Worm (Caenorhabditis elegans) whole organism, young adult: ENCODE data around the gene Y54G2A.16.

Source experiments
- F23B12.7 ChIP-seq: sonication (generic microtip); optimal IDR thresholded peaks from 2 replicates; lab custom pipeline; 2017; ENCODE audit warnings: missing genetic modification characterization, mild to moderate bottlenecking, missing compliant biosample characterization, antibody characterized with exemption, moderate library complexity; ENCODE audit not compliant: insufficient read depth
- ama-1 ChIP-seq, 3 experiments: fragments of 150-350 bp in 1 of 3; sonication (generic microtip) in 2 of 3; optimal IDR thresholded peaks; 2 replicates each; lab custom pipeline; 2014 to 2018; ENCODE audit warnings: missing biosample characterization in 2 of 3, missing genetic modification characterization in 2 of 3, missing genetic modification reagents in 2 of 3
- ceh-100 ChIP-seq: fragments of 200-800 bp; sonication (Bioruptor generic); IDR thresholded peaks from 2 replicates; pipeline ENCODE4 v1.3.6; 2022; ENCODE audit warnings: missing genetic modification reagents, missing genetic modification characterization, missing compliant biosample characterization
- gei-17 ChIP-seq: fragments of 200-800 bp; sonication (Bioruptor generic); optimal IDR thresholded peaks from 2 replicates; lab custom pipeline; 2018; ENCODE audit warnings: mild to moderate bottlenecking, missing genetic modification characterization, missing compliant biosample characterization
- lsy-27 ChIP-seq: sonication (generic microtip); optimal IDR thresholded peaks from 2 replicates; lab custom pipeline; 2017; ENCODE audit warnings: missing genetic modification characterization, mild to moderate bottlenecking, missing compliant biosample characterization, antibody characterized with exemption, missing genotype, borderline replicate concordance; ENCODE audit not compliant: insufficient read depth
- madf-10 ChIP-seq: sonication (generic microtip); optimal IDR thresholded peaks from 2 replicates; lab custom pipeline; 2016; ENCODE audit warnings: mild to moderate bottlenecking, missing genetic modification characterization, missing compliant biosample characterization
- sea-2 ChIP-seq: fragments of 200-800 bp; sonication (Bioruptor generic); IDR thresholded peaks from 2 replicates; pipeline ENCODE4 v1.3.6; 2022; ENCODE audit warnings: missing genetic modification characterization, missing compliant biosample characterization
- snpc-1.1 ChIP-seq: sonication (generic microtip); optimal IDR thresholded peaks from 2 replicates; lab custom pipeline; 2017; ENCODE audit warnings: missing genetic modification characterization, mild to moderate bottlenecking, missing compliant biosample characterization, antibody characterized with exemption, moderate library complexity, missing genotype, missing genetic modification reagents; ENCODE audit not compliant: insufficient read depth
- unc-62 ChIP-seq: fragments of 150-350 bp; optimal IDR thresholded peaks from 2 replicates; lab custom pipeline; 2014; ENCODE audit warnings: missing biosample characterization, missing genetic modification reagents, missing genetic modification characterization
- xnd-1 ChIP-seq: sonication (generic microtip); optimal IDR thresholded peaks from 2 replicates; lab custom pipeline; 2016; ENCODE audit warnings: missing genotype, missing genetic modification reagents, missing genetic modification characterization, missing compliant biosample characterization
- ztf-3 ChIP-seq: fragments of 200-800 bp; sonication (Bioruptor generic); optimal IDR thresholded peaks from 2 replicates; lab custom pipeline; 2018; ENCODE audit warnings: mild to moderate bottlenecking, missing genetic modification characterization, missing compliant biosample characterization

DNA sequence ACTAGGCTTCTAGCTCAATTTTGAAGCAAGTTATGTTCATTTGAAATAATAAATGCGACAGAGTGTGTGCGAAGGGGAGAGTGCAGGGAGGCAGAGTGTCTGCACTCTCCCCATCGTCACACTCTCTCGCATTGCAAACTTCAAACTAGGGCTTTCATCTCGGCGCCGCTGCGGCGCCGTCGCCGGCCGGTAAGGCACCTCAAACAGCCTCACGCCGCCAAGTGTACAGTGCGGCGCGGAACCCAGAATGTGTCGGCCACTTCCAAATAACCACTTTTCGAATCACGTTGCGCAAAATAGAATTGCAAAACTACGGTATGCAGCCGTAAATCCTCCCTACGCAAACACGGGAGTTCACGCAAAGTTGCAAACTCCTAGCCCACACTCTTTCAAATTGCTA, 15.4 kb downstream of the Y54G2A.16 start:
- no peak for TF ChIP-seq F23B12.7
- TF ChIP-seq madf-10 (tag; lab: Kevin White, UChicago) = no peak
- no peak for TF ChIP-seq snpc-1.1 (tag; lab: Kevin White, UChicago)
- TF ChIP-seq unc-62 (GFP tag; lab: Kevin White, UChicago) = no peak
- no peak for TF ChIP-seq sea-2
- TF ChIP-seq gei-17 (GFP tag; lab: Kevin White, UChicago) = no peak
- TF ChIP-seq xnd-1 (tag; lab: Kevin White, UChicago) = no peak
- no peak for TF ChIP-seq lsy-27
- no peak for TF ChIP-seq ceh-100 (GFP tag; lab: Robert Waterston, UW)
- no peak for TF ChIP-seq ama-1 (optimal IDR thresholded peaks at IDR 0.05; lab: Kevin White, UChicago)
- no peak for TF ChIP-seq ama-1 (GFP tag; optimal IDR thresholded peaks at IDR 0.05; lab: Kevin White, UChicago)
- TF ChIP-seq ztf-3 (GFP tag; lab: Kevin White, UChicago) = no peak
